Fruit fly (Drosophila melanogaster) whole organism, wandering third instar larva: Measurements from ENCODE around the gene not.

Experiments
- CG9705 ChIP-seq: fragments of 200-800 bp; sonication (Bioruptor generic); optimal IDR thresholded peaks from 2 replicates; lab custom pipeline; 2018; ENCODE audit warnings: missing biosample characterization, mild to moderate bottlenecking, missing genetic modification characterization
- Dfd ChIP-seq: fragments of >200 bp; optimal IDR thresholded peaks from 2 replicates; lab custom pipeline; 2017; ENCODE audit warnings: missing biosample characterization, missing genetic modification characterization
- Dif ChIP-seq: fragments of 200-275, 200-300 bp; sonication (Bioruptor generic); optimal IDR thresholded peaks from 2 replicates; lab custom pipeline; 2018; ENCODE audit warnings: missing biosample characterization, missing genetic modification characterization; ENCODE audit not compliant: partially characterized antibody
- GATAd ChIP-seq: sonication (Bioruptor generic); optimal IDR thresholded peaks from 2 replicates; lab custom pipeline; 2016; ENCODE audit warnings: missing biosample characterization, missing genetic modification characterization
- HLH106 ChIP-seq: fragments of 200-800 bp; optimal IDR thresholded peaks from 3 replicates; lab custom pipeline; 2019; ENCODE audit warnings: missing biosample characterization, mild to moderate bottlenecking, missing genetic modification characterization, moderate library complexity
- Hnf4 ChIP-seq: fragments of 200-800 bp; sonication (Bioruptor generic); optimal IDR thresholded peaks from 2 replicates; lab custom pipeline; 2016; ENCODE audit warnings: missing biosample characterization, mild to moderate bottlenecking, missing genetic modification characterization
- Hr83 ChIP-seq: fragments of 200-300 bp; sonication (Bioruptor generic); optimal IDR thresholded peaks from 2 replicates; lab custom pipeline; 2016; ENCODE audit warnings: missing biosample characterization, mild to moderate bottlenecking, missing genetic modification characterization, moderate library complexity; ENCODE audit not compliant: poor library complexity, severe bottlenecking
- Jra ChIP-seq: sonication (Bioruptor generic); optimal IDR thresholded peaks from 2 replicates; lab custom pipeline; 2016; ENCODE audit warnings: missing biosample characterization, missing genetic modification characterization
- Mio ChIP-seq: sonication (Bioruptor generic); optimal IDR thresholded peaks from 2 replicates; lab custom pipeline; 2016; ENCODE audit warnings: missing biosample characterization, missing genetic modification characterization
- Myc ChIP-seq: fragments of >200 bp; optimal IDR thresholded peaks from 2 replicates; lab custom pipeline; 2017
- OdsH ChIP-seq: fragments of 200-800 bp; sonication (Bioruptor generic); optimal IDR thresholded peaks from 2 replicates; lab custom pipeline; 2016; ENCODE audit warnings: missing biosample characterization, mild to moderate bottlenecking, missing genetic modification characterization
- Rel ChIP-seq, 2 experiments: fragments of 200-800 bp; sonication (Bioruptor generic) in 1 of 2; optimal IDR thresholded peaks; 2 replicates in 1 of 2; 3 replicates in 1 of 2; lab custom pipeline; 2016 to 2019; ENCODE audit warnings: mild to moderate bottlenecking in 2 of 2, missing biosample characterization in 2 of 2, missing genetic modification characterization in 2 of 2, moderate library complexity in 1 of 2
- Sp1 ChIP-seq: fragments of 200-800 bp; sonication (Bioruptor generic); optimal IDR thresholded peaks from 3 replicates; lab custom pipeline; 2019; ENCODE audit warnings: missing biosample characterization, mild to moderate bottlenecking, missing genetic modification characterization, moderate library complexity
- Vsx2 ChIP-seq: fragments of 200-300, 225-300 bp; sonication (Bioruptor generic); optimal IDR thresholded peaks from 2 replicates; lab custom pipeline; 2018; ENCODE audit warnings: missing biosample characterization, missing genetic modification characterization; ENCODE audit not compliant: partially characterized antibody
- brk ChIP-seq: fragments of 200-800 bp; sonication (Bioruptor generic); optimal IDR thresholded peaks from 2 replicates; lab custom pipeline; 2016; ENCODE audit warnings: missing biosample characterization, mild to moderate bottlenecking, missing genetic modification characterization
- dl ChIP-seq, 2 experiments: fragments of 175-275, 200-275 bp in 1 of 2; fragments of 200-275 bp in 1 of 2; sonication (Bioruptor generic); optimal IDR thresholded peaks; lab custom pipeline; 2018; ENCODE audit warnings: mild to moderate bottlenecking in 2 of 2, missing biosample characterization in 2 of 2, missing genetic modification characterization in 2 of 2, moderate library complexity in 2 of 2; ENCODE audit not compliant: partially characterized antibody in 2 of 2, insufficient read depth in 1 of 2
- dmrt93B ChIP-seq: fragments of 200-800 bp; sonication (Bioruptor generic); optimal IDR thresholded peaks from 2 replicates; lab custom pipeline; 2018; ENCODE audit warnings: missing biosample characterization, mild to moderate bottlenecking, missing genetic modification characterization
- dsf ChIP-seq: sonication (Bioruptor generic); optimal IDR thresholded peaks from 2 replicates; lab custom pipeline; 2016; ENCODE audit warnings: missing biosample characterization, missing genetic modification characterization, borderline replicate concordance
- foxo ChIP-seq, 2 experiments: fragments of 200-800 bp; sonication (Bioruptor generic); optimal IDR thresholded peaks; 2 replicates in 1 of 2; 3 replicates in 1 of 2; lab custom pipeline; 2016 to 2017; ENCODE audit warnings: missing biosample characterization in 2 of 2, missing genetic modification characterization in 2 of 2
- fru ChIP-seq: fragments of 200-800 bp; sonication (Bioruptor generic); optimal IDR thresholded peaks from 3 replicates; lab custom pipeline; 2016; ENCODE audit warnings: missing biosample characterization, mild to moderate bottlenecking, missing genetic modification characterization
- h ChIP-seq: fragments of 200-800 bp; sonication (Bioruptor generic); optimal IDR thresholded peaks from 3 replicates; lab custom pipeline; 2016; ENCODE audit warnings: missing biosample characterization, mild to moderate bottlenecking, missing genetic modification characterization
- lola ChIP-seq: fragments of >200 bp; optimal IDR thresholded peaks from 2 replicates; lab custom pipeline; 2017; ENCODE audit warnings: missing biosample characterization, missing genetic modification characterization
- pan ChIP-seq: fragments of >200 bp; optimal IDR thresholded peaks from 2 replicates; lab custom pipeline; 2017
- rgr ChIP-seq: fragments of 200-800 bp; sonication (Bioruptor generic); optimal IDR thresholded peaks from 3 replicates; lab custom pipeline; 2016; ENCODE audit warnings: missing biosample characterization, mild to moderate bottlenecking, missing genetic modification characterization
- sv ChIP-seq: fragments of 200-800 bp; sonication (Bioruptor generic); optimal IDR thresholded peaks from 3 replicates; lab custom pipeline; 2016; ENCODE audit warnings: missing biosample characterization, missing genetic modification characterization
- tai ChIP-seq: sonication (Bioruptor generic); optimal IDR thresholded peaks from 2 replicates; lab custom pipeline; 2016; ENCODE audit warnings: missing biosample characterization, missing genetic modification characterization
- woc ChIP-seq: sonication (Bioruptor generic); optimal IDR thresholded peaks from 2 replicates; lab custom pipeline; 2016; ENCODE audit warnings: missing biosample characterization, mild to moderate bottlenecking, missing genetic modification characterization

Gene not

DNA sequence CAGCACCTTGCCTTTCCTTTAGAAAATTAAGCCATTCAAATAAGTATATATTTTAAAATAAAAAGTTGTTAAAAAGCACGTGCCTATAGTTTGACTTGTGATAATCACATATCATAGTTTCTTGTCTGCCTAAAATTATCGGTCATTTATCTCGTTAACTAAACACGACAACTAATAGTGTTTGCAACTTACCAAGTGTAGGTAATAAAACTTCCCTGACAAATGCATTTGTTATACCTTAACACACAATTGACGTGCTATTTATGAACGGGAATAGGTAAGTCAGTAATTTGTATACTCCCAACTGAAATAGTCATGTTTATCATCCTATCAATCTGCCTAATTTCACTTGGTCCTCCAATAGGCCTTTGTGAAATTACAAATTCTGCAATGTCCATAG lies 18.8 kb downstream of the not start, which contains the start of gene CG18234:
Gene CG18234 (plus strand): TSS at position 301 of the 400 bp plus-strand sequence.
- TF ChIP-seq brk (GFP tag; lab: Kevin White, UChicago) = no peak
- no peak for TF ChIP-seq CG9705 (GFP tag; lab: Kevin White, UChicago)
- no peak for TF ChIP-seq Hr83 (GFP tag; lab: Kevin White, UChicago)
- no peak for TF ChIP-seq rgr (GFP tag; lab: Kevin White, UChicago)
- no peak for TF ChIP-seq dsf (GFP tag; lab: Kevin White, UChicago)
- no peak for TF ChIP-seq tai (GFP tag; lab: Kevin White, UChicago)
- no peak for TF ChIP-seq dl (GFP tag; optimal IDR thresholded peaks at IDR 0.05; lab: Kevin White, UChicago; ENCODE audit: insufficient read depth in 1 of 2, partially characterized antibody in 2 of 2)
- no peak for TF ChIP-seq Mio
- TF ChIP-seq Jra (GFP tag; lab: Kevin White, UChicago) = no peak
- no peak for TF ChIP-seq lola (GFP tag; lab: Kevin White, UChicago)
- TF ChIP-seq Sp1 = no peak
- no peak for TF ChIP-seq Hnf4 (GFP tag; lab: Kevin White, UChicago)

DNA sequence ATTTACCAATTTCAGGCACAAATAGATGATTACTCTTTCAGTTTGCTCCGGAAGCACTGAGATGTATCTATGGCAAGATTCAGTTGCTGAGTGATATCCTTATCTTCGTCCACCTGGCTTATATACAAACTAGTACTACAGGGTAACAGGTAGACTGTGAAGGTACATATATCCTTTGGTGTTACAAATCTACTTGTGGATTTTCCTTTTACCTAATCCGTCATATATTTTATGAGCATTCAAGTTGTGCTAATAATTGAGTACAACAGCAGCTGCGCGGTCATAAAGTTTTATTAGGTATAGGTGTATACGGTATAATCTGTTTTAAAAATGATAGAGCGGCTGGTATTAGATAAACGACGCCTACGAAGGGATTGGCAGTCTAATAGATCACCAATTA lies 28.3 kb downstream of the not start, which contains the start of gene term:
Gene term (minus strand): TSS at position 101 of the 400 bp plus-strand sequence.
- TF ChIP-seq Rel (GFP tag; optimal IDR thresholded peaks at IDR 0.05; lab: Kevin White, UChicago) (no peak), Rel (tag; optimal IDR thresholded peaks at IDR 0.05; lab: Kevin White, UChicago) (no peak), h (GFP tag; lab: Kevin White, UChicago) (no peak), woc (GFP tag; lab: Kevin White, UChicago) (no peak), HLH106 (tag; lab: Kevin White, UChicago) (no peak), Vsx2 (GFP tag; lab: Kevin White, UChicago) (no peak), Mio (no peak), CG9705 (GFP tag; lab: Kevin White, UChicago) (no peak), rgr (GFP tag; lab: Kevin White, UChicago) (no peak), Jra (GFP tag; lab: Kevin White, UChicago) (no peak), tai (GFP tag; lab: Kevin White, UChicago) (no peak), Dif (GFP tag; lab: Kevin White, UChicago) (no peak)
- TF ChIP-seq, all 38 proteins: peak for 0

dm6 chr3L:18588387-18588786 lies 33.5 kb downstream of the not start, which contains the start of gene CG7271:
Gene CG7271, plus strand, starts transcription at chr3L:18588759.
- TF ChIP-seq pan (lab: Kevin White, UChicago) = no peak
- TF ChIP-seq OdsH (GFP tag; lab: Kevin White, UChicago) = no peak
- no peak for TF ChIP-seq Hnf4 (GFP tag; lab: Kevin White, UChicago)
- TF ChIP-seq Mio = no peak
- TF ChIP-seq HLH106 (tag; lab: Kevin White, UChicago) = no peak
- no peak for TF ChIP-seq Dfd (GFP tag; lab: Kevin White, UChicago)
- no peak for TF ChIP-seq GATAd (GFP tag; lab: Kevin White, UChicago)
- TF ChIP-seq dl (GFP tag; optimal IDR thresholded peaks at IDR 0.05; lab: Kevin White, UChicago; ENCODE audit: insufficient read depth in 1 of 2, partially characterized antibody in 2 of 2) = no peak
- no peak for TF ChIP-seq brk (GFP tag; lab: Kevin White, UChicago)
- TF ChIP-seq sv = no peak
- TF ChIP-seq rgr (GFP tag; lab: Kevin White, UChicago) = no peak
- no peak for TF ChIP-seq foxo (GFP tag; optimal IDR thresholded peaks at IDR 0.05; lab: Kevin White, UChicago)
- no peak for TF ChIP-seq tai (GFP tag; lab: Kevin White, UChicago)
- no peak for TF ChIP-seq Myc
- no peak for TF ChIP-seq woc (GFP tag; lab: Kevin White, UChicago)
- no peak for TF ChIP-seq lola (GFP tag; lab: Kevin White, UChicago)
- TF ChIP-seq fru (GFP tag; lab: Kevin White, UChicago) = no peak
- no peak for TF ChIP-seq dmrt93B (GFP tag; lab: Kevin White, UChicago)
- TF ChIP-seq h (GFP tag; lab: Kevin White, UChicago) = no peak
